Worm (Caenorhabditis elegans): ENCODE data around the gene ubq-1.

ubq-1 gene

ce11 chrIII:5991142-5991930, 51.3 kb downstream of the ubq-1 start, which contains the start of gene T04C9.2:
Gene T04C9.2, plus strand, starts transcription at chrIII:5991880.
- TF ChIP-seq cnd-1 (tag; optimal IDR thresholded peaks at IDR 0.05) (no peak), elt-1 (tag; optimal IDR thresholded peaks at IDR 0.05; ENCODE audit: borderline replicate concordance, insufficient read depth) (peak; percentile 12), unc-62 (GFP tag; optimal IDR thresholded peaks at IDR 0.05) (peak; percentile 51), ceh-43 (GFP tag; optimal IDR thresholded peaks at IDR 0.05) (no peak)

ce11 chrIII:5992043-5992442, 52.0 kb downstream of the ubq-1 start:
- TF ChIP-seq cnd-1 (tag; optimal IDR thresholded peaks at IDR 0.05) (no peak), sptf-1 (tag; optimal IDR thresholded peaks at IDR 0.05) (peak; percentile 3), ceh-83 (GFP tag; optimal IDR thresholded peaks at IDR 0.05) (no peak), mep-1 (tag; optimal IDR thresholded peaks at IDR 0.05) (no peak), nhr-28 (tag; optimal IDR thresholded peaks at IDR 0.05) (no peak), ces-1 (GFP tag; optimal IDR thresholded peaks at IDR 0.05) (peak; percentile 94)

- TF ChIP-seq unc-62 (GFP tag; optimal IDR thresholded peaks at IDR 0.05) (no peak), lsy-2 (tag; optimal IDR thresholded peaks at IDR 0.05) (no peak), snpc-4 (tag; optimal IDR thresholded peaks at IDR 0.05) (no peak), unc-39 (tag; optimal IDR thresholded peaks at IDR 0.05) (no peak), M03D4.4 (tag; optimal IDR thresholded peaks at IDR 0.05) (no peak), sptf-1 (tag; optimal IDR thresholded peaks at IDR 0.05) (no peak), elt-3 (tag; optimal IDR thresholded peaks at IDR 0.05) (no peak), tbx-8 (GFP tag; optimal IDR thresholded peaks at IDR 0.05) (no peak), ztf-11 (tag; optimal IDR thresholded peaks at IDR 0.05) (no peak), bed-3 (GFP tag; optimal IDR thresholded peaks at IDR 0.05) (no peak), unc-120 (tag; optimal IDR thresholded peaks at IDR 0.05; ENCODE audit: poor library complexity, severe bottlenecking) (no peak), elt-1 (tag; optimal IDR thresholded peaks at IDR 0.05; ENCODE audit: borderline replicate concordance, insufficient read depth) (no peak)
Measured at ce11 chrIII:5992913-5993312, 52.9 kb downstream of the ubq-1 start, which contains the start of gene T04C9.1. Gene T04C9.1, plus strand, starts transcription at chrIII:5993213.
